Fruit fly (Drosophila melanogaster) whole organism, pupa: Measurements from ENCODE around the gene CG43090.

Experiments
- CG10348 ChIP-seq: fragments of 200-800 bp; sonication (Bioruptor generic); IDR thresholded peaks from 2 replicates; pipeline ENCODE4 v1.3.6; 2022; ENCODE audit warnings: missing biosample characterization, missing genetic modification characterization
- CG12605 ChIP-seq: fragments of 200-800 bp; sonication (Bioruptor generic); IDR thresholded peaks from 2 replicates; pipeline ENCODE4 v1.3.6; 2022; ENCODE audit warnings: missing biosample characterization, missing genetic modification characterization
- CG13204 ChIP-seq: fragments of 200-800 bp; sonication (Bioruptor generic); optimal IDR thresholded peaks from 2 replicates; lab custom pipeline; 2018; ENCODE audit warnings: missing biosample characterization, mild to moderate bottlenecking, missing genetic modification characterization, moderate library complexity
- CG14655 ChIP-seq: fragments of 200-800 bp; sonication (Bioruptor generic); optimal IDR thresholded peaks from 3 replicates; lab custom pipeline; 2017; ENCODE audit warnings: mild to moderate bottlenecking, missing biosample characterization, missing genetic modification reagents, missing genetic modification characterization
- CG15710 ChIP-seq: fragments of 200-800 bp; sonication (Bioruptor generic); optimal IDR thresholded peaks from 2 replicates; lab custom pipeline; 2018; ENCODE audit warnings: missing biosample characterization, mild to moderate bottlenecking, missing genetic modification characterization, moderate library complexity
- CG17806 ChIP-seq: fragments of 200-800 bp; sonication (Bioruptor generic); optimal IDR thresholded peaks from 2 replicates; lab custom pipeline; 2018; ENCODE audit warnings: missing biosample characterization, mild to moderate bottlenecking, missing genetic modification characterization, moderate library complexity
- CG32121 ChIP-seq: fragments of 200-800 bp; sonication (Bioruptor generic); IDR thresholded peaks from 2 replicates; pipeline ENCODE4 v1.3.6; 2022; ENCODE audit warnings: missing biosample characterization, missing genetic modification characterization
- CG34367 ChIP-seq: fragments of 200-800 bp; sonication (Bioruptor generic); optimal IDR thresholded peaks from 2 replicates; lab custom pipeline; 2018; ENCODE audit warnings: missing biosample characterization, mild to moderate bottlenecking, missing genetic modification characterization
- CG4496 ChIP-seq: fragments of 200-800 bp; sonication (Bioruptor generic); IDR thresholded peaks from 3 replicates; pipeline ENCODE4 v1.3.6; 2022; ENCODE audit warnings: missing biosample characterization, missing genetic modification characterization
- CG8159 ChIP-seq: fragments of 200-800 bp; sonication (Bioruptor generic); optimal IDR thresholded peaks from 3 replicates; lab custom pipeline; 2018; ENCODE audit warnings: missing biosample characterization, mild to moderate bottlenecking, missing genetic modification characterization, moderate library complexity
- CG8301 ChIP-seq: fragments of 200-800 bp; sonication (Bioruptor generic); optimal IDR thresholded peaks from 2 replicates; lab custom pipeline; 2018; ENCODE audit warnings: missing biosample characterization, mild to moderate bottlenecking, missing genetic modification characterization
- CG9948 ChIP-seq: fragments of 200-800 bp; sonication (Bioruptor generic); optimal IDR thresholded peaks from 2 replicates; lab custom pipeline; 2018; ENCODE audit warnings: missing biosample characterization, mild to moderate bottlenecking, missing genetic modification characterization, moderate library complexity
- D1 ChIP-seq: fragments of 200-800 bp; sonication (Bioruptor generic); optimal IDR thresholded peaks from 2 replicates; lab custom pipeline; 2018; ENCODE audit warnings: missing biosample characterization, mild to moderate bottlenecking, missing genetic modification characterization, moderate library complexity
- EcR ChIP-seq: fragments of 200-800 bp; sonication (Bioruptor generic); optimal IDR thresholded peaks from 3 replicates; lab custom pipeline; 2019; ENCODE audit warnings: missing biosample characterization, missing genetic modification characterization, mild to moderate bottlenecking, moderate library complexity, missing genetic modification reagents
- Ets98B ChIP-seq: fragments of 200-800 bp; sonication (Bioruptor generic); IDR thresholded peaks from 2 replicates; pipeline ENCODE4 v1.3.6; 2022; ENCODE audit warnings: missing biosample characterization, missing genetic modification characterization
- Pif1A ChIP-seq: fragments of 200-800 bp; sonication (Bioruptor generic); optimal IDR thresholded peaks from 3 replicates; lab custom pipeline; 2016; ENCODE audit warnings: missing biosample characterization, missing genetic modification characterization
- Pif1B ChIP-seq: fragments of 200-800 bp; sonication (Bioruptor generic); optimal IDR thresholded peaks from 3 replicates; lab custom pipeline; 2016; ENCODE audit warnings: missing biosample characterization, missing genetic modification characterization
- Snoo ChIP-seq: fragments of 200-800 bp; sonication (Bioruptor generic); optimal IDR thresholded peaks from 3 replicates; lab custom pipeline; 2017; ENCODE audit warnings: missing biosample characterization, mild to moderate bottlenecking, missing genetic modification characterization, inconsistent platforms
- fd96Ca ChIP-seq: fragments of 200-800 bp; sonication (Bioruptor generic); IDR thresholded peaks from 3 replicates; pipeline ENCODE4 v1.3.6; 2022; ENCODE audit warnings: missing biosample characterization, missing genetic modification characterization
- gl ChIP-seq: fragments of 200-800 bp; sonication (Bioruptor generic); optimal IDR thresholded peaks from 2 replicates; lab custom pipeline; 2018; ENCODE audit warnings: missing biosample characterization, mild to moderate bottlenecking, missing genetic modification characterization
- rn ChIP-seq: fragments of 200-800 bp; sonication (Bioruptor generic); IDR thresholded peaks from 2 replicates; pipeline ENCODE4 v1.3.6; 2022; ENCODE audit warnings: missing biosample characterization, missing genetic modification characterization

CG43090 gene

dm6 chrX:6219845-6220345 is 20.2 kb upstream of the CG43090 start, which contains the start of gene Efr:
TSS of gene Efr (plus strand) at chrX:6219957.
- TF ChIP-seq CG15710 (tag; lab: Kevin White, UChicago) (no peak), CG17806 (tag; lab: Kevin White, UChicago) (no peak), fd96Ca (GFP tag; lab: Robert Waterston, UW) (no peak), EcR (GFP tag; lab: Kevin White, UChicago) (peak; percentile 41), rn (no peak), CG8159 (no peak), CG4496 (0 out of 3 replicates have a peak, but pooled peaks have one; percentile 30), CG14655 (GFP tag; lab: Kevin White, UChicago) (no peak), Pif1A (GFP tag; lab: Kevin White, UChicago) (no peak), Snoo (tag; lab: Kevin White, UChicago) (no peak), Ets98B (GFP tag; lab: Robert Waterston, UW) (no peak), CG13204 (GFP tag; lab: Kevin White, UChicago) (no peak), CG32121 (GFP tag; lab: Robert Waterston, UW) (no peak)

DNA sequence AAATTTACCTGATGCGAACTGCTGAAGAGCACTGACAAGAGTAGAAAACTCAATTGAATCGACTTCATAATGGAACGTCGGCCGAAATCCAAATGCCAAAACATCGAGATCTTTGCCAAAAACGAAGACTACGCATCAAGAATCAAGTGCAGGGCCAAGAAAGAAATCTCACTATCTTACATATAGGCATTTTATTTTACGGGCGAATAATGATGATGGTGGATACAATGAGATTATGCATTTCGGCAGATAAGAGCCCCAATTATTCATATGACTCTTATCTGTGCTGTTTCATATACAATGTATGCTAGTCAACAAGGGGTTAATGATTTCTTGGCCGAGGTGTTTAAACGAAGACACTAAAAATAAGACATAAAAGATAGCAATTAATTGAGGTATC is 19.5 kb upstream of the CG43090 start, which contains the start of gene Btnd:
Gene Btnd, minus strand, starts transcription at position 101 of the 400 bp plus-strand sequence.
- no peak for TF ChIP-seq CG17806 (tag; lab: Kevin White, UChicago)
- no peak for TF ChIP-seq Ets98B (GFP tag; lab: Robert Waterston, UW)
- TF ChIP-seq CG14655 (GFP tag; lab: Kevin White, UChicago): no peak
- TF ChIP-seq, all 21 proteins: peak for 0

- TF ChIP-seq rn (no peak), CG9948 (tag; lab: Kevin White, UChicago) (no peak)
Measured at dm6 chrX:6216650-6217049, 17.0 kb upstream of the CG43090 start.

DNA sequence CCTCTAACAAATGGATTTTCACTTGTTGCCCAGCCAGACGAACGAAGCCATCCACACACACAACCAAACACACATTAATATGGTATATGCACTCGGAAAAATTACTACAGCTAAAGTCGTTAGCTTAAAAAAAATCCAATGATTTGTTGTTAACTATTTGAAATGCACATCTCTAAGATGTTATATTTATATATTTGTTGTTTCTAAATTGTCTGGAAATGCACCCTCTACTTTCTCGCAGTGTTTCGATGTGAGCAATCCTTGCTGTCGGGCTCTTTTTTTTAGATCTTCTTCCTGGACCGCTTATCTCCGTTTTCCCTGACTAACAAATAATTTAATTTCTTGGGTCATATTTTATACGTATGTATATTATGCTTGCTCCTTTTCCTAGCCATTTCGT is 5.4 kb upstream of the CG43090 start:
- TF ChIP-seq EcR (GFP tag; lab: Kevin White, UChicago) (no peak), CG32121 (GFP tag; lab: Robert Waterston, UW) (no peak), CG8301 (tag; lab: Kevin White, UChicago) (no peak)

- TF ChIP-seq CG8159 (no peak), Pif1A (GFP tag; lab: Kevin White, UChicago) (no peak), fd96Ca (GFP tag; lab: Robert Waterston, UW) (no peak)
Measured at dm6 chrX:6202509-6202979, 2.9 kb upstream of the CG43090 start, which contains the start of gene vanin-like. TSS of gene vanin-like (minus strand) at chrX:6202559.

DNA sequence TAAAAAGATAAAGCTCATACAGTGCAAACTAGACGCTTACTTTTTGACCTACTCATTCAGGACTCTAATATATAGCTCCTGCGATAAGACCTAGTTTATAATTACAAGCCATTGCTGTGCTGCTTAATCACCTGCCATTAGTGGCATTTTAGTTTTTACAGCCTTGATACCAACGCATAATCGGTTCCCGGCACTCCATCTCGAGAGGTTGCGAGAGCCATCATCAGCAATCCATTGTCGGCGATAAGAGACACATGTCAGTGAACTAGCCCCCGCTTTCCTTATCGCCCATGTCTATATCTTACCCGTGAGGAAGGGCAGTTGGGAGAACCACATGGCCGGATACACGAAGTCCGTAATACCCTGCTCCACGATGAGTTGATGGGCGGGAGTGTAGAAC is 1.8 kb upstream of the CG43090 start:
- no peak for TF ChIP-seq rn
- no peak for TF ChIP-seq D1 (tag; lab: Kevin White, UChicago)
- no peak for TF ChIP-seq CG8301 (tag; lab: Kevin White, UChicago)
- TF ChIP-seq CG10348 (GFP tag; lab: Robert Waterston, UW): no peak
- TF ChIP-seq CG8159: no peak
- TF ChIP-seq CG13204 (GFP tag; lab: Kevin White, UChicago): no peak
- no peak for TF ChIP-seq fd96Ca (GFP tag; lab: Robert Waterston, UW)
- TF ChIP-seq, all 21 proteins: peak for 0

- no peak for TF ChIP-seq CG34367 (tag; lab: Kevin White, UChicago)
- no peak for TF ChIP-seq CG12605 (GFP tag; lab: Robert Waterston, UW)
- TF ChIP-seq CG14655 (GFP tag; lab: Kevin White, UChicago): no peak
- TF ChIP-seq Snoo (tag; lab: Kevin White, UChicago): no peak
- no peak for TF ChIP-seq Pif1B (GFP tag; lab: Kevin White, UChicago)
- TF ChIP-seq CG13204 (GFP tag; lab: Kevin White, UChicago): no peak
- no peak for TF ChIP-seq CG4496
- TF ChIP-seq CG10348 (GFP tag; lab: Robert Waterston, UW): no peak
- no peak for TF ChIP-seq Pif1A (GFP tag; lab: Kevin White, UChicago)
- no peak for TF ChIP-seq EcR (GFP tag; lab: Kevin White, UChicago)
- no peak for TF ChIP-seq CG15710 (tag; lab: Kevin White, UChicago)
- no peak for TF ChIP-seq gl (tag; lab: Kevin White, UChicago)
- TF ChIP-seq rn: no peak
Measured at dm6 chrX:6198554-6198953, 1.1 kb downstream of the CG43090 start, which contains the start of gene CG32751. TSS of gene CG32751 (minus strand) at chrX:6198654.

DNA sequence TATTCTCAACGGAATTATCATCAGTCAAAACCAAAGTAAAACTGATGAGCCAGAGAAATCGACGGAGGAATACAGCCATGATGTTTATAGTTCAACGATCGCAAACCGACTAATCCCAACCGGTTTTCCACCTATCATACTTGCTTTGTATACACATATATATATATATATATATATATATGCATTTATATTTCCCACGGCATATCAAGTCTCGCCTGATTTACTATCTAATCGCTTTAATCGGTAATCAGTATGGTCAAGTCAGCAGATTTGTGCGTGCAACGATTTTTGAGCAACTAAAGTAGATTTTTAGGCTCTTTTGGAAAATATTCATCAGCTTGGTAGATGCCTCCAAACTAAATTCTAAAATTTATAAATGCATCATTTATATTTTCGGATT is 3.4 kb downstream of the CG43090 start, which contains the start of gene CG32750:
Gene CG32750, minus strand, starts transcription at position 101 of the 400 bp plus-strand sequence.
- TF ChIP-seq Pif1B (GFP tag; lab: Kevin White, UChicago): no peak
- no peak for TF ChIP-seq Snoo (tag; lab: Kevin White, UChicago)
- TF ChIP-seq CG8159: no peak
- TF ChIP-seq gl (tag; lab: Kevin White, UChicago): no peak
- no peak for TF ChIP-seq CG14655 (GFP tag; lab: Kevin White, UChicago)
- no peak for TF ChIP-seq CG34367 (tag; lab: Kevin White, UChicago)
- TF ChIP-seq D1 (tag; lab: Kevin White, UChicago): no peak
- TF ChIP-seq Pif1A (GFP tag; lab: Kevin White, UChicago): no peak
- TF ChIP-seq CG8301 (tag; lab: Kevin White, UChicago): no peak
- TF ChIP-seq CG15710 (tag; lab: Kevin White, UChicago): no peak
- no peak for TF ChIP-seq CG4496
- TF ChIP-seq CG32121 (GFP tag; lab: Robert Waterston, UW): no peak
- TF ChIP-seq EcR (GFP tag; lab: Kevin White, UChicago): no peak
- TF ChIP-seq CG9948 (tag; lab: Kevin White, UChicago): no peak
- TF ChIP-seq CG17806 (tag; lab: Kevin White, UChicago): no peak
- TF ChIP-seq CG13204 (GFP tag; lab: Kevin White, UChicago): no peak
- TF ChIP-seq CG10348 (GFP tag; lab: Robert Waterston, UW): no peak
- no peak for TF ChIP-seq Ets98B (GFP tag; lab: Robert Waterston, UW)
- TF ChIP-seq CG12605 (GFP tag; lab: Robert Waterston, UW): no peak
- TF ChIP-seq, all 21 proteins: peak for 0
